Worm (Caenorhabditis elegans): ENCODE measurements around the gene T09F3.5.

DNA sequence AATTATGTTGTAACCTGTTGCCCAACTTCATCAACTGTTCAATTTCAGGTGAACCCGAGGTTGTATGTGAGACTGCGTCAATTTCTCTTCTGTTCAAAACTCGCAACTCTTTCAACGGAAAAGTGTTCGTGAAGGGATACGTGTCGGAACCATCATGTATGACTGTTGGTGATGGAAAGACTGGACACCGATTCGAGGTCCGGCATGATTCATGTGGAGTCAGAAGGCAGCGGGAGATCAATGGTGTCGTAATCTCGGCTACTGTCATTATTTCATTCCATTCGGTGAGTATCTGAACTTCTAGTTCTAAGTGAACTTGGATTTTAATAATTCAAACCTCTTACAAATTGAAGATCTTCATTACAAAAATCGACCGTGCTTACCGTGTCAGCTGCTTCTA, 41.2 kb downstream of the T09F3.5 start:
- no peak for TF ChIP-seq him-1 (tag; optimal IDR thresholded peaks at IDR 0.05)
- TF ChIP-seq W03F9.2 (tag; optimal IDR thresholded peaks at IDR 0.05) = no peak

All from whole organism, L4/young adult.